Worm (Caenorhabditis elegans): ENCODE results near the gene orc-5.

- no peak for TF ChIP-seq him-1 (tag; optimal IDR thresholded peaks at IDR 0.05)
- TF ChIP-seq dao-5 (tag; optimal IDR thresholded peaks at IDR 0.05) = no peak
- no peak for TF ChIP-seq W03F9.2 (tag; optimal IDR thresholded peaks at IDR 0.05)
Measured at ce11 chrIV:10705176-10705575, 29.2 kb downstream of the orc-5 start, which contains the start of gene R102.10.
